Fruit fly (Drosophila melanogaster) whole organism, larva: ENCODE results near the gene Ir68b.

Source experiments
- noc ChIP-seq: fragments of 200-800 bp; sonication (Bioruptor generic); optimal IDR thresholded peaks from 3 replicates; lab custom pipeline; 2019; ENCODE audit warnings: missing biosample characterization, mild to moderate bottlenecking, missing genetic modification characterization, moderate library complexity

Gene Ir68b

DNA sequence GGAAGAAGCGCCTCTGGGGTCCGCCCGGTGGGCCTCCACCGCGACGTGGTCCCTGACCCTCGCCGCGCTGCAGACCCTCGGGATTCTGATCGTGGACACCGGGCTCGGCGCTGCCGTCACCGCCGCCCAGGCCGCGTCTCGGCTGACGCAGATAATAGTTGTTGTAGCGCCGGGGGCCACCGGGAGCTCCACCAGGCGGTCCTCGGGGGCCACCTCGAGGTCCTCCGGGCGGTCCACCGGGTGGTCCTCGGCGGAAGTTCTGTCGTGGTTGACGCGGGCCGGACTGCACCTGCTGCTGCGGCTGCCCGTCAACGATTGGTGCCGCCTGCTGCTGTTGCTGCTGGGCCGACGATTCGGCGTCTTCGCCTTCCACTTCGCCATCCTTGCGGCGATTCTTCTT lies 4.3 kb downstream of the Ir68b start:
- TF ChIP-seq noc (tag; lab: Kevin White, UChicago): no peak

dm6 chr3L:12119875-12120485 lies 7.2 kb downstream of the Ir68b start, which contains the start of gene CG11560:
CG11560 (plus strand) TSS chr3L:12120019.
- no peak for TF ChIP-seq noc (tag; lab: Kevin White, UChicago)

DNA sequence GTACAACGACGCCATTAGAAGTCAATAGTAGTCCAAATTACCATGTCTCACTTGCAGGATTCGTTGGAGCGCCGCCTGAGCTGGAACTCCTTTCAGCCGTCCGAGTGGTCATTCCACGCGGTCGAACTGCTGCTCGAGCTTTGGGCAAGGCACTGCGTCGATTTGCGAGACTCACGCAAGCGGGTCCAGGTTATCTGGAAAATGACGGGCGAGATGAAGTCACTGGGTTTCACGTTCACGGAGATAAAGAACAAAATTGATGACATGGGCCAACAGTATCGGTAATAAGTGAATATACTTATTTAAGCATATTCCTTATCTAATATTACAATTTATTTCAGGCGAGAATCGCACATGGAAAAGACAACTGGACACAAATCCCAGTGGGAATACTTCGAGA lies 8.6 kb downstream of the Ir68b start:
- no peak for TF ChIP-seq noc (tag; lab: Kevin White, UChicago)

dm6 chr3L:12118156-12118555 lies 9.0 kb downstream of the Ir68b start, which contains the start of gene ssp:
ssp (plus strand) TSS chr3L:12118257.
- TF ChIP-seq noc (tag; lab: Kevin White, UChicago): no peak

- TF ChIP-seq noc (tag; lab: Kevin White, UChicago): no peak
Measured at dm6 chr3L:12115966-12116735, 11.0 kb downstream of the Ir68b start, which contains the start of gene vers. vers (plus strand) TSS chr3L:12116101.

DNA sequence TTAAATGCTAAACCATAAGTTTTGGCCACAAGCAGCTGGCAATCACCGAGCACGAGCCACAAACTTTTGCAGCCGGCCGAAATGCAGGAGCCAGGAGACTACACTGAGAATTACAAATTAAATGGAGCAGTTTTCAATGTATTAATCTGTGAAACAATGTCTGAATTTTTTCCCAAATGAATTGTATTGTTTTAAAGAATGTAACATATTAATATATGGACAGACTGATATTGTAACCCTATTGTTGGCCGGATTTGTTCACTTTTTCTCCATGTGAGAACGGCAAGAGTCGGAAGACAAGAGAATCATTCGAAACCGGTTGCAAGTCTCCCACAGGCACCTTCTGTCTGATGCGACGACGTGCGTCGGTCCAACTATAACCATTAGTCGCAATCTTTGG lies 12.1 kb downstream of the Ir68b start:
- TF ChIP-seq noc (tag; lab: Kevin White, UChicago): no peak

dm6 chr3L:12114188-12114587 lies 13.0 kb downstream of the Ir68b start:
- no peak for TF ChIP-seq noc (tag; lab: Kevin White, UChicago)

- no peak for TF ChIP-seq noc (tag; lab: Kevin White, UChicago)
Measured at dm6 chr3L:12113589-12113988, 13.6 kb downstream of the Ir68b start.

DNA sequence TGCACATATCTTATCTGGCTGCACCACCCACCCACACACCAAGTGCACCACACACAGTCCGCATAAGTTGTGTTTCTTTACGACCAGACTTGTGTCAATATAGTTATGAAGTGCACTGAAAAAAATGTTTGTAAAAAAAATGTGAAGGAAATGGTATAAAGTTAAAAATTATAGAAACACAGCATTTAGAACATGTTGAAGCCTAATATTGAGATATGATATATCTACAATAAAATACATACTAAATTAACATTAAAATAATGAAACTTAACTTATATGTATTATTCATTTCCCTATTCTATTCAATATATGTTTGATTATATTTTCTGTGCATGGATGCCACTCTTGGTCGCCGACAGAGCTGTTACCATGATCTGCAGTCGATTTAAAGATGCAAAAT lies 14.2 kb downstream of the Ir68b start:
- no peak for TF ChIP-seq noc (tag; lab: Kevin White, UChicago)

dm6 chr3L:12111081-12111958 lies 15.9 kb downstream of the Ir68b start:
- no peak for TF ChIP-seq noc (tag; lab: Kevin White, UChicago)

DNA sequence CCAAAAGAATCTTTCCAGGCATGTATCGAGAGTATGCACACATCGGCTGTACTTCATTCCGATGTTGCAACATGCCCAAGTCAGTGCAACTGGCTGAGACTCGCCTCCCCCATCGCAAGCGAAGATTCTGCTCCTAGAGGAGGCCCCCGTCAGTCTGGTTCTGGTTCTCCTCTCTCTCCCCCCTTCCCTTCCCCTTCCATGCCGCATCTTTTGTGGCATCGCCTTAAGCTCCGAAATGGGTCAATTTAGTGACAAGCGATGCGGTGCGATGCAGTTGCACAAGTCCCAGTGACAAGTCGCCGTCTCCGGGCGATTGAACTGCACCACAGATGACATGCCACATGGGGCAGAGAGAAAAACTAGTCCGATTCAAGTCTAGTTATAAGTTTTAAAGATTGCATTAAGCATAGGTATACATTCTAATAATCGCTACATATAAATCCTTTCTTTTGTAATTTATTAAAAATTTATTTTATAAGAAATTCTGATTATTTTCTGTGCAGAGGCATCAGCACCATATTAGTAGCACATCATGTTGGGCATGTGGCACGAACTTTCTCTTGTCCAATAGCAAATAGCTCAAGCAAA lies 18.1 kb downstream of the Ir68b start:
- no peak for TF ChIP-seq noc (tag; lab: Kevin White, UChicago)

DNA sequence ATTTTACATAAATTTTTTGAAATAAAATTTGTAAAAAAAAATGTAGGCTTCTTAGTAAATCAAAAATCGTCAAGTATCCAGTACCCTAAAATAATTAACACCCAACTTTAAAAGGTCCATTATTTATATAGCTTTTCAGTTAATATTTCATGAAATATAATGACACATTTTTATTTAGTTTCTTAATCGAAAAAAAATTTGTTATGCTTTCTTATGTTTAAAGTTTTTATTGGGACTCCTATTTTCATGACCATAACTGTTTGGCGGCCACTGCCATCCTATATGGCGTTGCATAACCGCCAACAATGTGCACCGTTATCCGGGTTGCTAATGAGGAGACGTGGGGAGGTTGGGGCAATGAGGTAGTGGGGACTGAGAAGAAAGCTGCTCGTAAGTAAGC lies 18.7 kb downstream of the Ir68b start:
- no peak for TF ChIP-seq noc (tag; lab: Kevin White, UChicago)

DNA sequence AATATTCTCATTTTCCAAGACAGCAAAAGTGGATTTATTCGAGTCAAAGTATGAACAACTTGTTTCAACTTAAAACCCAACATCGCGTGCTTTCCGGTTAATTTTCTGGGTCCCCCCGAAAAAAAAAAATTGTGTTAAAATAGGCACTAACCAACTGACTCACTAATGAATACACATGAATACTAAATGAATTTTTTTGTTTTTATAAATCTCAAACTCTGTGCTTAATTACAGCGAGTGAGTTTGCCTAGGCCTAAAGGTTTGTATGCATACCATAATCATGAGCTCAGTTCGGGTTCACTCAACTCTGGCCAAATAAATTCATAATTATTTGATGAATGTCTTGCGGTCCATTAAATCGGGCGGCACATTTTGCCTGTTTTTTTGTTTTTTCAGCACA lies 19.8 kb downstream of the Ir68b start:
- TF ChIP-seq noc (tag; lab: Kevin White, UChicago): no peak

DNA sequence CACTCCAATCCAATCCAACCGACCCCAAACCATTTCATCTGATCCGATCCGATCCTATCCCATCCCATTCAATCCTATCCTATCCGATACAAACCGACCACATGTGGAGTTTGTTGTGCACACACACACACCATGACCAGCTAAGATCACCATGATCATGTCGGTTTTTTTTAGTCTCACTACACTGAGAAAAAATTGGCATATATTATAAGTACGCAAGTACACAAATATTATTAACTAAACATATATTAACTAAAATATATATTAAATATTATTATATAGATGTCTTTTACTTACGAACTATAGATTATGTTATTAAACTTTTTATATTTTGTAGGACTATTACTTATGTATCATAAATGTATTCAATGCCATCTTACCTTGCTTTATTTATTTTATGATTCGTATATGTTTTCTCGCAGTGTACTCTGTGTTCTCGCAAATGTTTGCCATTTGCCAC lies 25.2 kb downstream of the Ir68b start:
- TF ChIP-seq noc (tag; lab: Kevin White, UChicago): peak; percentile 29

DNA sequence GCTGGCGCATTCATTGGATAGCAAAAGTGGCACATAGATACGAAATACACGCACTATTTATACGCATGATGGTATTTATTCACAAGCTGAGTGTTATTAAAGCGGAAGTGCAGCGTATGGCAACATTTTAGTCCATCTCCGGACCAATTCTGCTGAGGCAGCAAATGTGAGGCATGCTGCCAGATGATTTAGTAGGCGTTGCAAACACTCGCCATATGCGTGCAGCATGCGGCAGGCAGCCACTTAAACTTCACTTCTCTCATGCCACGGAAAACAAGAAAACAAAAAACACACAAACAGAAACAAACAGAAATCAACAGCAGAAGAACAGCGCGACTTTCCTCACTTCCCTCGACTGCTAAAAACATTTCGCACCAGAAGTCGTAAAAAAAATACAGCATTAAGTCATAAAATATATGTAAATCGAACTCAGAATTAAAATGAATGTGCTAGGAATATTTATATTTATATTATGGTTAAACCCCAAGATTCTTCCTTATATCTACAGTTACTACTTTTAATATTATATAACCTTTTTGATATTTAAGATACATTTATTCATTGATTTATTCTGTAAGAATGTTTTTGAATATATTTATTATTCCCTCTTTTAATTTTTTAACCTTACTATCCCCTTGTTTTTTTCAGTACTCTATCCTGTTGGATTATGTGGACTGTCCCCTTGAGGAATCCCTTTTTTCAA lies 27.7 kb downstream of the Ir68b start:
- TF ChIP-seq noc (tag; lab: Kevin White, UChicago): no peak
